Worm (Caenorhabditis elegans) whole organism, late embryonic: ENCODE results near the gene sms-2.

Experiments
- C08G9.2 ChIP-seq: sonication (generic microtip); optimal IDR thresholded peaks from 2 replicates; lab custom pipeline; 2016; ENCODE audit warnings: mild to moderate bottlenecking, missing genetic modification characterization, moderate library complexity, missing compliant biosample characterization
- F13H6.1 ChIP-seq: sonication (generic microtip); optimal IDR thresholded peaks from 2 replicates; lab custom pipeline; 2016; ENCODE audit warnings: missing genetic modification characterization, missing compliant biosample characterization
- K02D7.2 ChIP-seq: sonication (generic microtip); optimal IDR thresholded peaks from 2 replicates; lab custom pipeline; 2017; ENCODE audit warnings: mild to moderate bottlenecking, missing genetic modification characterization, missing compliant biosample characterization
- K09A11.1 ChIP-seq: sonication (generic microtip); optimal IDR thresholded peaks from 2 replicates; lab custom pipeline; 2017; ENCODE audit warnings: antibody characterized with exemption, mild to moderate bottlenecking, missing genetic modification characterization, missing compliant biosample characterization; ENCODE audit not compliant: insufficient read depth
- Y22D7AL.16 ChIP-seq: sonication (generic microtip); optimal IDR thresholded peaks from 2 replicates; lab custom pipeline; 2016; ENCODE audit warnings: missing genetic modification characterization, missing compliant biosample characterization
- ama-1 ChIP-seq: fragments of 150-350 bp; optimal IDR thresholded peaks from 2 replicates; lab custom pipeline; 2014
- ceh-14 ChIP-seq: sonication (generic microtip); optimal IDR thresholded peaks from 2 replicates; lab custom pipeline; 2016; ENCODE audit warnings: missing genotype, missing genetic modification characterization, missing compliant biosample characterization
- ceh-18 ChIP-seq: sonication (generic microtip); optimal IDR thresholded peaks from 2 replicates; lab custom pipeline; 2016; ENCODE audit warnings: missing genetic modification characterization, missing compliant biosample characterization
- ceh-30 ChIP-seq: fragments of 150-350 bp; optimal IDR thresholded peaks from 2 replicates; lab custom pipeline; 2014; ENCODE audit warnings: missing biosample characterization, missing genetic modification characterization
- ceh-31 ChIP-seq: sonication (generic microtip); optimal IDR thresholded peaks from 2 replicates; lab custom pipeline; 2016; ENCODE audit warnings: missing genetic modification characterization, missing compliant biosample characterization
- ceh-34 ChIP-seq: sonication (generic microtip); optimal IDR thresholded peaks from 2 replicates; lab custom pipeline; 2016; ENCODE audit warnings: mild to moderate bottlenecking, missing genetic modification characterization, missing compliant biosample characterization
- ceh-48 ChIP-seq: sonication (generic microtip); optimal IDR thresholded peaks from 2 replicates; lab custom pipeline; 2016; ENCODE audit warnings: missing genetic modification characterization, inconsistent platforms, missing compliant biosample characterization
- che-1 ChIP-seq: sonication (generic microtip); optimal IDR thresholded peaks from 2 replicates; lab custom pipeline; 2016; ENCODE audit warnings: mild to moderate bottlenecking, missing genetic modification characterization, missing compliant biosample characterization
- dmd-4 ChIP-seq: sonication (generic microtip); optimal IDR thresholded peaks from 2 replicates; lab custom pipeline; 2016; ENCODE audit warnings: borderline replicate concordance, missing genetic modification characterization, missing compliant biosample characterization
- elt-4 ChIP-seq: sonication (generic microtip); optimal IDR thresholded peaks from 2 replicates; lab custom pipeline; 2016; ENCODE audit warnings: missing genetic modification characterization, missing compliant biosample characterization
- ets-4 ChIP-seq: sonication (generic microtip); optimal IDR thresholded peaks from 2 replicates; lab custom pipeline; 2016; ENCODE audit warnings: missing genetic modification characterization, missing compliant biosample characterization
- eyg-1 ChIP-seq: sonication (generic microtip); optimal IDR thresholded peaks from 2 replicates; lab custom pipeline; 2016; ENCODE audit warnings: missing genotype, missing genetic modification characterization, missing compliant biosample characterization
- fkh-10 ChIP-seq: fragments of 150-350 bp; optimal IDR thresholded peaks from 2 replicates; lab custom pipeline; 2014; ENCODE audit warnings: missing biosample characterization, missing genetic modification reagents, missing genetic modification characterization
- fkh-6 ChIP-seq: sonication (generic microtip); optimal IDR thresholded peaks from 2 replicates; lab custom pipeline; 2016; ENCODE audit warnings: missing genetic modification characterization, missing compliant biosample characterization
- gmeb-2 ChIP-seq: sonication (generic microtip); optimal IDR thresholded peaks from 2 replicates; lab custom pipeline; 2016; ENCODE audit warnings: missing genetic modification characterization, inconsistent platforms, missing compliant biosample characterization
- hlh-13 ChIP-seq: fragments of 200-800 bp; sonication (Bioruptor generic); optimal IDR thresholded peaks from 2 replicates; lab custom pipeline; 2018; ENCODE audit warnings: mild to moderate bottlenecking, missing genetic modification characterization, missing compliant biosample characterization
- hlh-8 ChIP-seq: sonication (generic microtip); optimal IDR thresholded peaks from 2 replicates; lab custom pipeline; 2016; ENCODE audit warnings: missing genotype, missing genetic modification characterization, missing compliant biosample characterization
- lin-11 ChIP-seq: fragments of 200-800 bp; sonication (Bioruptor generic); optimal IDR thresholded peaks from 2 replicates; lab custom pipeline; 2018; ENCODE audit warnings: mild to moderate bottlenecking, missing genetic modification characterization, missing compliant biosample characterization
- nfya-1 ChIP-seq: sonication (generic microtip); optimal IDR thresholded peaks from 2 replicates; lab custom pipeline; 2017; ENCODE audit warnings: missing genetic modification characterization, mild to moderate bottlenecking, missing compliant biosample characterization, antibody characterized with exemption, moderate library complexity
- npax-4 ChIP-seq: sonication (generic microtip); optimal IDR thresholded peaks from 2 replicates; lab custom pipeline; 2016; ENCODE audit warnings: missing genetic modification characterization, missing compliant biosample characterization
- pag-3 ChIP-seq: sonication (generic microtip); optimal IDR thresholded peaks from 2 replicates; lab custom pipeline; 2016; ENCODE audit warnings: missing compliant biosample characterization, missing genetic modification characterization, borderline replicate concordance
- pat-9 ChIP-seq: fragments of 200-800 bp; sonication (Bioruptor generic); optimal IDR thresholded peaks from 2 replicates; lab custom pipeline; 2018; ENCODE audit warnings: mild to moderate bottlenecking, missing genetic modification characterization, moderate library complexity, missing compliant biosample characterization
- pax-1 ChIP-seq: fragments of 150-350 bp; optimal IDR thresholded peaks from 2 replicates; lab custom pipeline; 2014; ENCODE audit warnings: missing biosample characterization, missing genetic modification characterization
- pha-2 ChIP-seq: sonication (generic microtip); optimal IDR thresholded peaks from 2 replicates; lab custom pipeline; 2017; ENCODE audit warnings: mild to moderate bottlenecking, missing genetic modification characterization, missing compliant biosample characterization
- ref-2 ChIP-seq: sonication (generic microtip); optimal IDR thresholded peaks from 2 replicates; lab custom pipeline; 2016; ENCODE audit warnings: missing genetic modification characterization, missing compliant biosample characterization
- rnt-1 ChIP-seq: sonication (generic microtip); optimal IDR thresholded peaks from 2 replicates; lab custom pipeline; 2016; ENCODE audit warnings: missing genetic modification characterization, missing compliant biosample characterization
- sdc-2 ChIP-seq: sonication (generic microtip); optimal IDR thresholded peaks from 2 replicates; lab custom pipeline; 2016; ENCODE audit warnings: missing genotype, missing genetic modification characterization, missing compliant biosample characterization
- sox-4 ChIP-seq: sonication (generic microtip); optimal IDR thresholded peaks from 2 replicates; lab custom pipeline; 2017; ENCODE audit warnings: mild to moderate bottlenecking, missing genetic modification characterization, inconsistent platforms, missing compliant biosample characterization
- syd-9 ChIP-seq: sonication (generic microtip); optimal IDR thresholded peaks from 2 replicates; lab custom pipeline; 2016; ENCODE audit warnings: mild to moderate bottlenecking, missing genetic modification characterization, moderate library complexity, missing compliant biosample characterization
- tbx-2 ChIP-seq: sonication (generic microtip); optimal IDR thresholded peaks from 2 replicates; lab custom pipeline; 2016; ENCODE audit warnings: missing genetic modification characterization, missing compliant biosample characterization
- tbx-7 ChIP-seq: sonication (generic microtip); optimal IDR thresholded peaks from 2 replicates; lab custom pipeline; 2016; ENCODE audit warnings: missing genotype, missing genetic modification characterization, missing compliant biosample characterization
- ttx-3 ChIP-seq: sonication (generic microtip); optimal IDR thresholded peaks from 2 replicates; lab custom pipeline; 2016; ENCODE audit warnings: missing genetic modification reagents, missing genetic modification characterization, missing compliant biosample characterization
- unc-42 ChIP-seq: sonication (generic microtip); optimal IDR thresholded peaks from 2 replicates; lab custom pipeline; 2016; ENCODE audit warnings: missing genotype, missing genetic modification characterization, missing compliant biosample characterization
- unc-86 ChIP-seq: sonication (generic microtip); optimal IDR thresholded peaks from 2 replicates; lab custom pipeline; 2016; ENCODE audit warnings: missing genetic modification characterization, missing compliant biosample characterization
- ztf-16 ChIP-seq: sonication (generic microtip); optimal IDR thresholded peaks from 2 replicates; lab custom pipeline; 2017; ENCODE audit warnings: missing genetic modification characterization, missing compliant biosample characterization

Gene sms-2

DNA sequence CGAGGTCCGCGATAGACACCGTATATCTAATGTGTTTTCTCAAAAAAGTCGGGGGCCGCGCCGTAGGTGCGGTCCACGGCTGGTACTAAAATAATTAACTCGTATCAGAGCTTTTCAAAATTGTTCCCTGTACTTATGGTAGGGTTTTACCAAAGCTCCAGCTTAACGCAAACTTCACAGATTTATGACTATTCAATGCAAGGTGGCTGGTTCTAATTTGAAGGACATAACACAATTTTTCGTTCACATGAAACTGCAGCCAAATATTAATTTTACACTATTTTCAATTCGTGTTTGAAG, 26.5 kb upstream of the sms-2 start:
- no peak for TF ChIP-seq sdc-2 (tag; lab: Kevin White, UChicago)
- no peak for TF ChIP-seq rnt-1 (tag; lab: Kevin White, UChicago)
- no peak for TF ChIP-seq ceh-34 (tag; lab: Kevin White, UChicago)
- TF ChIP-seq pha-2 (tag; lab: Kevin White, UChicago): no peak
- TF ChIP-seq F13H6.1: no peak
- no peak for TF ChIP-seq K02D7.2 (tag; lab: Kevin White, UChicago)

DNA sequence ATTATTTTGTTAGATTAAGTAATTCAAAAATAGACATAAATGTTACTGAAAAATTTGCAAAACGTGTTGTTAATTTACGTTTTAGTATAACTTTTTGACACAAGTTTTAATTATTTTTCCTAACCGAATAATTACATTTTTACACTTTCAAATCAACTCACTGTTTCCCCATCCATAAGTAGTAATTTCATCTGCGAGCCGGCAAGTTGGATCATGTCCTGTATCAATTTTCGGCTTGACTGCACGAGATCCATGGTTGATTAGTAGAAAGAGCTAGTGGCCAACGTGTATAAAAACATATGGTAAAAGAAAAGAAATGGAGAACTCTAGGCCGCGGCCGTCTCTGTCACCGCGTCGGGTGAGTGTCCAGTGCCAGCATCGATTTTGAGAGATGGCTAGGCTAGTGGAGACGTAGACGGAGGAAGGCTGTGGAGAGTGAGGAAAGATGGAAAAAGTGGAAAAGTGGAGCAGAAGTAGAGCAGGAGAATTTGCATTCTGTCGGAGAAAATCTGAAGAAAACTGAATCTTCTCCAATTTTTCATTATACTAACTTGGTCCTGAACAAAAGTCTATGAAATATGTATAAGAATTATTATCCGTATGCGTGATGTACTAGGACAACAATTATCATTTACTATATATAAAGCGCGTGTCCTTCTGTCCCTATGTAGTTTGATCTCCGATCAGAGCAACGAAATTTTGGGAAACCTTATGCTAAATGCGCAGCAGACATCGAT, 26.0 kb upstream of the sms-2 start, which contains the start of gene vps-45:
vps-45 (minus strand) TSS at position 350 of the 737 bp plus-strand sequence.
- TF ChIP-seq ref-2 (tag; lab: Kevin White, UChicago): peak; percentile 56
- TF ChIP-seq ets-4 (tag; lab: Kevin White, UChicago): peak; percentile 15
- peak; percentile 15 for TF ChIP-seq unc-42
- TF ChIP-seq ceh-18 (tag; lab: Kevin White, UChicago): peak; percentile 14
- no peak for TF ChIP-seq pax-1 (tag; lab: Kevin White, UChicago)
- peak; percentile 24 for TF ChIP-seq hlh-8 (tag; lab: Kevin White, UChicago)
- TF ChIP-seq nfya-1 (tag; lab: Kevin White, UChicago): peak; percentile 46
- peak; percentile 20 for TF ChIP-seq tbx-2 (tag; lab: Kevin White, UChicago)
- peak; percentile 35 for TF ChIP-seq sdc-2 (tag; lab: Kevin White, UChicago)
- no peak for TF ChIP-seq ama-1 (lab: Kevin White, UChicago)
- TF ChIP-seq unc-86 (tag; lab: Kevin White, UChicago): no peak
- TF ChIP-seq ceh-48 (tag; lab: Kevin White, UChicago): peak; percentile 80
- peak; percentile 69 for TF ChIP-seq ceh-31 (tag; lab: Kevin White, UChicago)

DNA sequence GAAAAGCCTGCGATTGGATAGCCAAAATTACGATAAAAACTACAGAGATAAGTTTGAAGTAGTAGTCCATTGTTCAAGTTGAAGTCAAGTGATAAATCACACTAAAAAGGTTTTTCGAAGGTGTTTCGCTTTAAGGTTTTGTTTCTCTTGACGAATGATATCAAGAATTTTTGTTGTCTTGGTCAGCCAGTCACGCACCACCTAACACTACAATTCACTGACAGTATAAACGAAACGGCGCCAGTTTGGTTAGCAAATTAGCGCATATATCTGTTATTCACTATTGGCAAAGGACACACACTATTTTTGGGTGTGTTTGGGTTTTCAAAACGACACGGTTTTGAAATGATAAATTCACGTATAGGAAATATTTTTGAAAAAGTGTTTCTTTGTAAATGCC, 21.4 kb upstream of the sms-2 start, which contains the start of gene C44C1.6:
C44C1.6 (minus strand) TSS at position 199 of the 400 bp plus-strand sequence.
- no peak for TF ChIP-seq C08G9.2 (tag; lab: Kevin White, UChicago)
- no peak for TF ChIP-seq Y22D7AL.16 (tag; lab: Kevin White, UChicago)
- no peak for TF ChIP-seq npax-4 (tag; lab: Kevin White, UChicago)
- no peak for TF ChIP-seq gmeb-2 (tag; lab: Kevin White, UChicago)
- TF ChIP-seq ceh-34 (tag; lab: Kevin White, UChicago): no peak
- TF ChIP-seq ttx-3: no peak
- no peak for TF ChIP-seq dmd-4
- TF ChIP-seq ztf-16: no peak
- TF ChIP-seq ceh-30 (tag; lab: Kevin White, UChicago): no peak
- no peak for TF ChIP-seq sox-4 (tag; lab: Kevin White, UChicago)
- TF ChIP-seq rnt-1 (tag; lab: Kevin White, UChicago): no peak
- no peak for TF ChIP-seq F13H6.1
- no peak for TF ChIP-seq tbx-7 (tag; lab: Kevin White, UChicago)
- no peak for TF ChIP-seq eyg-1 (tag; lab: Kevin White, UChicago)
- no peak for TF ChIP-seq hlh-13
- no peak for TF ChIP-seq sdc-2 (tag; lab: Kevin White, UChicago)

DNA sequence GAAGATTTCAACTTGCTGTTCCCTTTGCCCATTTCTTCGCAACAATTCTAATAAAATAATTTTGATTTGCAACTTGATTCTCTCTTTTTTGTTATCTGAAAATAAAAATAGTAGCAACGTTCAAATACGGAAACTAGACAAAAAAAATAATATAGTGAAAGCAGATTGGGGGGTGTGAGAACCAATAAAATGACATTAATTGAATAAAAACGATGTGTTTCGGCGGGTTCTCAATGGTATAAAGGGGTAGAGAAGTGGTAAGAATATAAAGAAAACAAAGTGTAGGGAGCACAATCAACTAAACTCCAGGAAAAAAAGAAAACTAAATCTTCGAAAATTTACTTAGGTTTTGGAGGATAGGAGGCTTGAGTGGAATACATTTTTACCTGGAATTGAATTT, 14.5 kb upstream of the sms-2 start, which contains the start of gene ncs-1:
ncs-1 (minus strand) TSS at position 101 of the 400 bp plus-strand sequence.
- TF ChIP-seq lin-11 (tag; lab: Kevin White, UChicago): no peak
- no peak for TF ChIP-seq ceh-34 (tag; lab: Kevin White, UChicago)
- TF ChIP-seq pat-9 (tag; lab: Kevin White, UChicago): no peak
- no peak for TF ChIP-seq unc-86 (tag; lab: Kevin White, UChicago)
- no peak for TF ChIP-seq ttx-3

DNA sequence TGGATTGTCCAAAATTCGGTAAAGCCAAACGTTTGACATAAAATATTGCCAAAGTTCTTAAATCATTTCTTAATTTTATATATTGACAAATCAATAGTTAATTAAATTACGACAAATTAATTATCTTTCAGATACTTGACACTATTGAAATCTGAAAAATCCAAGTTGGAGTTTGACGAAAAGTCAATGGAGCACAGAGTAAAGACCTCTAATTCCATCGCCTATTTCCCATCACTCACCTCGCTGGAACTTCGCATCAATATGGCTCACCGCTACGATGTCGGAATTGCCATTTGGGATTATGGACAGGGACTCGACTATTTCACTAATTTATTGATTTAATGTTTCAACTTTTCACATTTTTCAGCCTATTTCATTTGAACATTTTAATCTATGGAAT, 11.5 kb upstream of the sms-2 start:
- TF ChIP-seq syd-9 (tag; lab: Kevin White, UChicago) (no peak), unc-86 (tag; lab: Kevin White, UChicago) (no peak), tbx-2 (tag; lab: Kevin White, UChicago) (no peak), elt-4 (tag; lab: Kevin White, UChicago) (no peak), fkh-6 (tag; lab: Kevin White, UChicago) (no peak), ceh-31 (tag; lab: Kevin White, UChicago) (no peak), tbx-7 (tag; lab: Kevin White, UChicago) (no peak), ceh-14 (no peak), K02D7.2 (tag; lab: Kevin White, UChicago) (no peak), fkh-10 (GFP tag; lab: Kevin White, UChicago) (no peak), C08G9.2 (tag; lab: Kevin White, UChicago) (no peak), pag-3 (tag; lab: Kevin White, UChicago) (no peak), K09A11.1 (tag; lab: Kevin White, UChicago) (no peak), ceh-34 (tag; lab: Kevin White, UChicago) (no peak), che-1 (no peak)
